Worm (Caenorhabditis elegans) whole organism, L4 larva: ENCODE results near the gene C26D10.4.

Experiments used
- F10B5.3 ChIP-seq: sonication (generic microtip); optimal IDR thresholded peaks from 2 replicates; lab custom pipeline; 2016; ENCODE audit warnings: mild to moderate bottlenecking, missing genetic modification characterization, missing compliant biosample characterization
- R02D3.7 ChIP-seq: fragments of 150-350 bp; sonication (generic microtip); optimal IDR thresholded peaks from 3 replicates; lab custom pipeline; 2014; ENCODE audit warnings: missing biosample characterization, missing genetic modification characterization
- aly-2 ChIP-seq: sonication (generic microtip); optimal IDR thresholded peaks from 2 replicates; lab custom pipeline; 2018; ENCODE audit warnings: missing biosample characterization, missing genetic modification characterization
- ama-1 ChIP-seq: fragments of 150-350 bp; optimal IDR thresholded peaks from 2 replicates; lab custom pipeline; 2014; ENCODE audit warnings: inconsistent platforms, mixed read lengths
- daf-16 ChIP-seq, 3 experiments: sonication (generic microtip); optimal IDR thresholded peaks; 2 replicates each; lab custom pipeline; 2016 to 2017; ENCODE audit warnings: missing genetic modification characterization in 3 of 3, missing genetic modification reagents in 3 of 3, mild to moderate bottlenecking in 2 of 3, missing compliant biosample characterization in 2 of 3, missing biosample characterization in 1 of 3, moderate library complexity in 1 of 3
- dpl-1 ChIP-seq: fragments of 150-350 bp; optimal IDR thresholded peaks from 2 replicates; lab custom pipeline; 2014; ENCODE audit warnings: missing biosample characterization, missing genetic modification reagents, missing genetic modification characterization
- egl-27 ChIP-seq: sonication (generic microtip); optimal IDR thresholded peaks from 3 replicates; lab custom pipeline; 2017; ENCODE audit warnings: missing biosample characterization, missing genetic modification reagents, missing genetic modification characterization
- jun-1 ChIP-seq: fragments of 150-350 bp; optimal IDR thresholded peaks from 2 replicates; lab custom pipeline; 2014; ENCODE audit warnings: missing biosample characterization, missing genetic modification reagents, missing genetic modification characterization
- lim-7 ChIP-seq: fragments of 200-800 bp; sonication (Bioruptor generic); IDR thresholded peaks from 2 replicates; pipeline ENCODE4 v1.3.6; 2022; ENCODE audit warnings: missing genetic modification characterization, missing compliant biosample characterization
- lin-1 ChIP-seq: fragments of 200-800 bp; sonication (Bioruptor generic); IDR thresholded peaks from 2 replicates; pipeline ENCODE4 v1.3.6; 2022; ENCODE audit warnings: missing genetic modification reagents, missing genetic modification characterization, missing compliant biosample characterization
- lin-39 ChIP-seq: fragments of 150-350 bp; optimal IDR thresholded peaks from 2 replicates; lab custom pipeline; 2014; ENCODE audit warnings: missing biosample characterization, missing genetic modification reagents, missing genetic modification characterization
- mep-1 ChIP-seq: fragments of 150-350 bp; sonication (generic microtip); optimal IDR thresholded peaks from 3 replicates; lab custom pipeline; 2014; ENCODE audit warnings: missing biosample characterization, missing genetic modification characterization
- unc-130 ChIP-seq: sonication (generic microtip); optimal IDR thresholded peaks from 2 replicates; lab custom pipeline; 2016; ENCODE audit warnings: missing genetic modification reagents, missing genetic modification characterization, missing compliant biosample characterization
- unc-39 ChIP-seq: sonication (generic microtip); optimal IDR thresholded peaks from 2 replicates; lab custom pipeline; 2017; ENCODE audit warnings: missing biosample characterization, missing genetic modification characterization

DNA sequence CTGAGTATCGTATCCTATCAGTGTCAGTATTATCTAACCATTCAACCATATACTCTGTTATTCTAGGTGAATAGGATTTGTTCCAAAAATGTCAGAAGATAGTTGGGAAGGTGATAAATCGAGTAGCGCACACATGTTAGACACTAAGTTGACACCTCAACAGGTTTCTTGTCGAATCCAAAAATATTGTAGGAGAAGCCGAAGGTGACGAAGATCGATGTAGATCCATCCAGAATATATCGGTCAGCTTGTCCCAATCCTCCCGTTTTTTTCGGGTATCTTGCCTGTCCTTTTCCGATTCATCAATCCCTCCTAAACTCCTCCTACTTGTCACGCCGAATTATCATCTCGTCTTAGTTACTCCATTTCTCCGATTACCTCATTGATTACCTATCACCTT lies 16.1 kb downstream of the C26D10.4 start:
- TF ChIP-seq ama-1 (lab: Kevin White, UChicago) (no peak), unc-130 (GFP tag; lab: Kevin White, UChicago) (no peak), F10B5.3 (tag; lab: Kevin White, UChicago) (no peak), lin-39 (no peak), lin-1 (GFP tag; lab: Robert Waterston, UW) (no peak), lim-7 (GFP tag; lab: Robert Waterston, UW) (no peak), daf-16 (GFP tag; optimal IDR thresholded peaks at IDR 0.05; lab: Kevin White, UChicago) (no peak), daf-16 (tag; optimal IDR thresholded peaks at IDR 0.05; lab: Kevin White, UChicago) (no peak), aly-2 (tag; lab: Kevin White, UChicago) (no peak), egl-27 (tag; lab: Kevin White, UChicago) (no peak), R02D3.7 (tag; lab: Kevin White, UChicago) (no peak), unc-39 (tag; lab: Kevin White, UChicago) (no peak), jun-1 (tag; lab: Kevin White, UChicago) (no peak), dpl-1 (GFP tag; lab: Kevin White, UChicago) (no peak), mep-1 (tag; lab: Kevin White, UChicago) (no peak)
